Fruit fly (Drosophila melanogaster): ENCODE results near the gene CG2975.

Gene CG2975

dm6 chr2L:2882968-2883702, 43.2 kb downstream of the CG2975 start (continued):
- TF ChIP-seq Dad (GFP tag; optimal IDR thresholded peaks at IDR 0.05) = no peak
- peak; percentile 93 for TF ChIP-seq CG3995 (GFP tag; optimal IDR thresholded peaks at IDR 0.05)
- TF ChIP-seq sisA (GFP tag; IDR thresholded peaks at IDR 0.05) = peak; percentile 25; the same call in 1 of the 2 replicates
- peak; percentile 26 for TF ChIP-seq cwo (GFP tag; optimal IDR thresholded peaks at IDR 0.05)
- no peak for TF ChIP-seq pb (GFP tag; optimal IDR thresholded peaks at IDR 0.05)
- no peak for TF ChIP-seq H15 (GFP tag; IDR thresholded peaks at IDR 0.05)
- no peak for TF ChIP-seq chn (GFP tag; optimal IDR thresholded peaks at IDR 0.05)
- TF ChIP-seq CG7745 (tag; optimal IDR thresholded peaks at IDR 0.05) = no peak
- TF ChIP-seq Dref (GFP tag; IDR thresholded peaks at IDR 0.05) = peak; percentile 53
- TF ChIP-seq Mes4 (GFP tag; optimal IDR thresholded peaks at IDR 0.05) = peak; percentile 19
- peak; percentile 36; the same call in 1 of the 2 replicates for TF ChIP-seq CG32532 (GFP tag; IDR thresholded peaks at IDR 0.05)
- TF ChIP-seq dan (GFP tag; IDR thresholded peaks at IDR 0.05) = no peak
- no peak for TF ChIP-seq ftz-f1 (GFP tag; optimal IDR thresholded peaks at IDR 0.05)
- TF ChIP-seq Atf3 (GFP tag; optimal IDR thresholded peaks at IDR 0.05) = no peak
- peak; percentile 50 for TF ChIP-seq CG9727 (GFP tag; optimal IDR thresholded peaks at IDR 0.05)
- TF ChIP-seq CG17568 (GFP tag; optimal IDR thresholded peaks at IDR 0.05) = peak; percentile 73
- peak; percentile 48 for TF ChIP-seq zen (tag; optimal IDR thresholded peaks at IDR 0.05)
- peak; percentile 56; the same call in 1 of the 2 replicates for TF ChIP-seq CG1024 (GFP tag; IDR thresholded peaks at IDR 0.05)
- TF ChIP-seq BEAF-32 (GFP tag; optimal IDR thresholded peaks at IDR 0.05) = peak; percentile 42
- TF ChIP-seq CG15696 (tag; optimal IDR thresholded peaks at IDR 0.05) = no peak
- no peak for TF ChIP-seq CTCF (GFP tag; optimal IDR thresholded peaks at IDR 0.05)
- TF ChIP-seq ara (GFP tag; IDR thresholded peaks at IDR 0.05) = no peak
- TF ChIP-seq kay (GFP tag; optimal IDR thresholded peaks at IDR 0.05) = peak; percentile 46
- TF ChIP-seq ttk (GFP tag; IDR thresholded peaks at IDR 0.05) = no peak
- TF ChIP-seq CG7556 (GFP tag; optimal IDR thresholded peaks at IDR 0.05) = peak; percentile 46
- no peak for TF ChIP-seq ase (GFP tag; IDR thresholded peaks at IDR 0.05)
- peak; percentile 14 for TF ChIP-seq D19B (GFP tag; optimal IDR thresholded peaks at IDR 0.05)
- TF ChIP-seq MBD-R2 (GFP tag; IDR thresholded peaks at IDR 0.05) = peak; percentile 56
- no peak for TF ChIP-seq hkb (optimal IDR thresholded peaks at IDR 0.05)
- peak; percentile 47 for TF ChIP-seq hkb (GFP tag; IDR thresholded peaks at IDR 0.05)
- peak; percentile 38; the same call in 1 of the 2 replicates for TF ChIP-seq CG13287 (GFP tag; IDR thresholded peaks at IDR 0.05; ENCODE audit: partially characterized antibody)
- TF ChIP-seq Side (GFP tag; optimal IDR thresholded peaks at IDR 0.05) = peak; percentile 9
- TF ChIP-seq jumu (GFP tag; optimal IDR thresholded peaks at IDR 0.05) = no peak
- TF ChIP-seq trh (GFP tag; optimal IDR thresholded peaks at IDR 0.05) = peak; percentile 40
- TF ChIP-seq org-1 (GFP tag; optimal IDR thresholded peaks at IDR 0.05) = peak; percentile 48
- peak; percentile 14 for TF ChIP-seq CG18476 (GFP tag; optimal IDR thresholded peaks at IDR 0.05)
- TF ChIP-seq CG5953 (GFP tag; IDR thresholded peaks at IDR 0.05) = no peak
- peak; percentile 10; the same call in 1 of the 3 replicates for TF ChIP-seq B-H1 (GFP tag; IDR thresholded peaks at IDR 0.05)
- no peak for TF ChIP-seq nerfin-2 (GFP tag; IDR thresholded peaks at IDR 0.05; ENCODE audit: partially characterized antibody)
- TF ChIP-seq NFAT (GFP tag; IDR thresholded peaks at IDR 0.05) = no peak
- no peak for TF ChIP-seq sima (GFP tag; optimal IDR thresholded peaks at IDR 0.05)
- TF ChIP-seq so (GFP tag; IDR thresholded peaks at IDR 0.05) = no peak; the same call in 2 of the 3 replicates
- no peak; the same call in 1 of the 2 replicates for TF ChIP-seq gsb (GFP tag; IDR thresholded peaks at IDR 0.05)
- peak; percentile 18 for TF ChIP-seq fu2 (GFP tag; optimal IDR thresholded peaks at IDR 0.05)
- TF ChIP-seq bigmax (GFP tag; optimal IDR thresholded peaks at IDR 0.05) = no peak
- TF ChIP-seq en (GFP tag; optimal IDR thresholded peaks at IDR 0.05) = peak; percentile 25
- TF ChIP-seq Oaz (GFP tag; IDR thresholded peaks at IDR 0.05) = no peak
- TF ChIP-seq CG17328 (GFP tag; IDR thresholded peaks at IDR 0.05) = no peak; the same call in 1 of the 2 replicates
- TF ChIP-seq CG18764 (GFP tag; optimal IDR thresholded peaks at IDR 0.05) = no peak
- peak; percentile 58 for TF ChIP-seq CG6765 (GFP tag; optimal IDR thresholded peaks at IDR 0.05)
- no peak for TF ChIP-seq gt (GFP tag; IDR thresholded peaks at IDR 0.05)
- TF ChIP-seq CG8089 (GFP tag; optimal IDR thresholded peaks at IDR 0.05) = no peak

Measured in whole organism, embryonic.